Worm (Caenorhabditis elegans): Measurements from ENCODE around the gene B0228.1.
A peak's percentile ranks its signal among the peaks of the same experiment; 100 is the strongest.

- no peak for TF ChIP-seq nhr-76 (tag; optimal IDR thresholded peaks at IDR 0.05)
- no peak for TF ChIP-seq snpc-4 (tag; optimal IDR thresholded peaks at IDR 0.05)
- TF ChIP-seq unc-30 (tag; optimal IDR thresholded peaks at IDR 0.05) = no peak
- no peak for TF ChIP-seq ceh-88 (GFP tag; IDR thresholded peaks at IDR 0.05)
- peak; percentile 69 for TF ChIP-seq blmp-1 (tag; optimal IDR thresholded peaks at IDR 0.05)
- TF ChIP-seq lin-35 (GFP tag; optimal IDR thresholded peaks at IDR 0.05) = peak in 1 of 2 experiments; percentile 60
- TF ChIP-seq ztf-11 (tag; optimal IDR thresholded peaks at IDR 0.05) = no peak
- no peak for TF ChIP-seq fos-1 (tag; optimal IDR thresholded peaks at IDR 0.05)
- no peak for TF ChIP-seq ama-1 (optimal IDR thresholded peaks at IDR 0.05)
- no peak for TF ChIP-seq egl-27 (tag; optimal IDR thresholded peaks at IDR 0.05)
- TF ChIP-seq lin-13 (GFP tag; optimal IDR thresholded peaks at IDR 0.05) = no peak
Measured at ce11 chrII:7777320-7777978, 22.3 kb downstream of the B0228.1 start, which contains the start of gene mthf-1.
